Fruit fly (Drosophila melanogaster) whole organism, embryonic: ENCODE results near the gene 5-HT7.
A peak's percentile ranks its signal among the peaks of the same experiment; 100 is the strongest.

ENCODE experiments used
- B-H1 ChIP-seq: fragments of 200-800 bp; sonication (Bioruptor generic); IDR thresholded peaks from 3 replicates; pipeline ENCODE4 v1.3.6; 2022; ENCODE audit warnings: missing biosample characterization, missing genetic modification characterization
- CG10959 ChIP-seq: fragments of 200-800 bp; sonication (Bioruptor generic); IDR thresholded peaks from 2 replicates; pipeline ENCODE4 v1.3.6; 2022; ENCODE audit warnings: missing biosample characterization, missing genetic modification characterization
- CG11695 ChIP-seq: fragments of 200-800 bp; sonication (Bioruptor generic); IDR thresholded peaks from 3 replicates; pipeline ENCODE4 v1.3.6; 2022; ENCODE audit warnings: missing biosample characterization, missing genetic modification characterization
- CG12769 ChIP-seq: fragments of 200-800 bp; sonication (Bioruptor generic); optimal IDR thresholded peaks from 2 replicates; lab custom pipeline; 2019; ENCODE audit warnings: missing biosample characterization, mild to moderate bottlenecking, missing genetic modification characterization, moderate library complexity
- CG13296 ChIP-seq: fragments of 200-800 bp; sonication (Bioruptor generic); optimal IDR thresholded peaks from 3 replicates; lab custom pipeline; 2018; ENCODE audit warnings: missing biosample characterization, mild to moderate bottlenecking, missing genetic modification characterization
- CG17568 ChIP-seq: fragments of 200-800 bp; sonication (Bioruptor generic); optimal IDR thresholded peaks from 2 replicates; lab custom pipeline; 2018; ENCODE audit warnings: missing biosample characterization, mild to moderate bottlenecking, missing genetic modification characterization, moderate library complexity
- CG2120 ChIP-seq: fragments of 200-800 bp; sonication (Bioruptor generic); optimal IDR thresholded peaks from 3 replicates; lab custom pipeline; 2016; ENCODE audit warnings: missing biosample characterization, missing genetic modification characterization
- CG30431 ChIP-seq: fragments of 200-800 bp; sonication (Bioruptor generic); optimal IDR thresholded peaks from 2 replicates; lab custom pipeline; 2017; ENCODE audit warnings: missing biosample characterization, missing genetic modification characterization
- CG31441 ChIP-seq: fragments of 200-800 bp; sonication (Bioruptor generic); IDR thresholded peaks from 2 replicates; pipeline ENCODE4 v1.3.6; 2022; ENCODE audit warnings: missing biosample characterization, missing genetic modification characterization
- CG3847 ChIP-seq: fragments of 200-800 bp; sonication (Bioruptor generic); IDR thresholded peaks from 2 replicates; pipeline ENCODE4 v1.3.6; 2022; ENCODE audit warnings: missing biosample characterization, missing genetic modification characterization
- CG6813 ChIP-seq: fragments of 200-800 bp; sonication (Bioruptor generic); optimal IDR thresholded peaks from 2 replicates; lab custom pipeline; 2017; ENCODE audit warnings: missing biosample characterization, missing genetic modification characterization, mild to moderate bottlenecking, moderate library complexity, missing genetic modification reagents
- CG9876 ChIP-seq: fragments of 200-800 bp; sonication (Bioruptor generic); optimal IDR thresholded peaks from 2 replicates; lab custom pipeline; 2016; ENCODE audit warnings: missing biosample characterization, missing genetic modification characterization
- CoRest ChIP-seq: fragments of 200-800 bp; sonication (Bioruptor generic); optimal IDR thresholded peaks from 3 replicates; lab custom pipeline; 2018; ENCODE audit warnings: missing biosample characterization, mild to moderate bottlenecking, missing genetic modification characterization, moderate library complexity
- Deaf1 ChIP-seq: fragments of 200-800 bp; optimal IDR thresholded peaks from 3 replicates; lab custom pipeline; 2019; ENCODE audit warnings: missing biosample characterization, mild to moderate bottlenecking, missing genetic modification characterization, moderate library complexity
- Dip2 ChIP-seq: fragments of 200-800 bp; sonication (Bioruptor generic); IDR thresholded peaks from 2 replicates; pipeline ENCODE4 v1.3.6; 2022; ENCODE audit warnings: missing biosample characterization, missing genetic modification characterization
- E2f1 ChIP-seq: fragments of 200-800 bp; sonication (Bioruptor generic); IDR thresholded peaks from 2 replicates; pipeline ENCODE4 v1.3.6; 2022; ENCODE audit warnings: missing biosample characterization, missing genetic modification characterization
- Eip74EF ChIP-seq, 2 experiments: fragments of 200-800 bp in 1 of 2; fragments of >200 bp in 1 of 2; sonication (Bioruptor generic) in 1 of 2; optimal IDR thresholded peaks; 2 replicates each; lab custom pipeline; 2017 to 2019; ENCODE audit warnings: missing biosample characterization in 2 of 2, missing genetic modification characterization in 2 of 2, mild to moderate bottlenecking in 1 of 2, moderate library complexity in 1 of 2
- HHEX ChIP-seq: fragments of 200-800 bp; sonication (Bioruptor generic); optimal IDR thresholded peaks from 3 replicates; lab custom pipeline; 2017; ENCODE audit warnings: missing biosample characterization, mild to moderate bottlenecking, missing genetic modification characterization, missing genetic modification reagents
- Jarid2 ChIP-seq: fragments of 200-800 bp; sonication (Bioruptor generic); optimal IDR thresholded peaks from 3 replicates; lab custom pipeline; 2017; ENCODE audit warnings: mild to moderate bottlenecking, missing biosample characterization, missing genetic modification reagents, missing genetic modification characterization
- Kr ChIP-seq: fragments of 200-800 bp; sonication (Bioruptor generic); optimal IDR thresholded peaks from 2 replicates; lab custom pipeline; 2017; ENCODE audit warnings: missing biosample characterization, mild to moderate bottlenecking, missing genetic modification characterization
- Nf-YB ChIP-seq: fragments of 200-800 bp; sonication (Bioruptor generic); optimal IDR thresholded peaks from 3 replicates; lab custom pipeline; 2019; ENCODE audit warnings: missing biosample characterization, mild to moderate bottlenecking, missing genetic modification characterization, moderate library complexity
- Stat92E ChIP-seq, 3 experiments: fragments of >200 bp in 2 of 3; fragments of 200-800 bp in 1 of 3; sonication (Bioruptor generic) in 1 of 3; optimal IDR thresholded peaks; 2 replicates each; lab custom pipeline; 2017 to 2019; ENCODE audit warnings: missing biosample characterization in 3 of 3, missing genetic modification characterization in 3 of 3, mild to moderate bottlenecking in 1 of 3, moderate library complexity in 1 of 3
- amos ChIP-seq: fragments of 200-800 bp; sonication (Bioruptor generic); IDR thresholded peaks from 2 replicates; pipeline ENCODE4 v1.3.6; 2022; ENCODE audit warnings: missing biosample characterization, missing genetic modification characterization; ENCODE audit not compliant: partially characterized antibody
- ash1 ChIP-seq: fragments of 200-800 bp; sonication (Bioruptor generic); optimal IDR thresholded peaks from 2 replicates; lab custom pipeline; 2018; ENCODE audit warnings: missing biosample characterization, mild to moderate bottlenecking, missing genetic modification characterization
- br ChIP-seq: fragments of >200 bp; optimal IDR thresholded peaks from 2 replicates; lab custom pipeline; 2017
- bsh ChIP-seq, 2 experiments: fragments of 200-800 bp; sonication (Bioruptor generic); optimal IDR thresholded peaks; 2 replicates each; lab custom pipeline; 2017 to 2018; ENCODE audit warnings: mild to moderate bottlenecking in 2 of 2, missing biosample characterization in 2 of 2, missing genetic modification characterization in 2 of 2, moderate library complexity in 1 of 2
- chinmo ChIP-seq: fragments of 200-800 bp; sonication (Bioruptor generic); IDR thresholded peaks from 4 replicates; pipeline ENCODE4 v1.3.6; 2022; ENCODE audit warnings: missing biosample characterization, missing genetic modification characterization; ENCODE audit not compliant: partially characterized antibody
- crol ChIP-seq: fragments of 200-800 bp; sonication (Bioruptor generic); IDR thresholded peaks from 2 replicates; pipeline ENCODE4 v1.3.6; 2022; ENCODE audit warnings: missing biosample characterization, missing genetic modification characterization
- da ChIP-seq: fragments of 200-800 bp; sonication (Bioruptor generic); optimal IDR thresholded peaks from 2 replicates; lab custom pipeline; 2016; ENCODE audit warnings: missing biosample characterization, missing genetic modification characterization
- fd3F ChIP-seq: fragments of 200-800 bp; sonication (Bioruptor generic); optimal IDR thresholded peaks from 2 replicates; lab custom pipeline; 2018; ENCODE audit warnings: missing biosample characterization, mild to moderate bottlenecking, missing genetic modification characterization, moderate library complexity
- ftz-f1 ChIP-seq: fragments of 200-800 bp; sonication (Bioruptor generic); optimal IDR thresholded peaks from 2 replicates; lab custom pipeline; 2016; ENCODE audit warnings: missing biosample characterization, missing genetic modification characterization
- fu2 ChIP-seq: fragments of 200-800 bp; sonication (Bioruptor generic); optimal IDR thresholded peaks from 2 replicates; lab custom pipeline; 2016; ENCODE audit warnings: missing biosample characterization, missing genetic modification characterization
- grau ChIP-seq: fragments of 200-800 bp; optimal IDR thresholded peaks from 3 replicates; lab custom pipeline; 2019; ENCODE audit warnings: missing biosample characterization, mild to moderate bottlenecking, missing genetic modification characterization, moderate library complexity
- gsb-n ChIP-seq: fragments of 200-800 bp; sonication (Bioruptor generic); optimal IDR thresholded peaks from 3 replicates; lab custom pipeline; 2018; ENCODE audit warnings: missing biosample characterization, mild to moderate bottlenecking, missing genetic modification characterization
- hkb ChIP-seq, 2 experiments: fragments of 200-800 bp in 1 of 2; fragments of >200 bp in 1 of 2; sonication (Bioruptor generic) in 1 of 2; IDR thresholded peaks in 1 of 2; optimal IDR thresholded peaks in 1 of 2; 2 replicates each; pipeline versions ENCODE4 v1.3.6 to Lab custom; 2017 to 2022; ENCODE audit warnings: missing biosample characterization in 1 of 2, missing genetic modification characterization in 1 of 2
- ken ChIP-seq: fragments of 200-800 bp; sonication (Bioruptor generic); IDR thresholded peaks from 3 replicates; pipeline ENCODE4 v1.3.6; 2022; ENCODE audit warnings: missing biosample characterization, missing genetic modification characterization
- lab ChIP-seq: fragments of 200-800 bp; sonication (Bioruptor generic); optimal IDR thresholded peaks from 3 replicates; lab custom pipeline; 2017; ENCODE audit warnings: missing biosample characterization, missing genetic modification characterization, mild to moderate bottlenecking, moderate library complexity, missing genetic modification reagents
- phol ChIP-seq: fragments of 200-800 bp; sonication (Bioruptor generic); optimal IDR thresholded peaks from 3 replicates; lab custom pipeline; 2018; ENCODE audit warnings: missing biosample characterization, mild to moderate bottlenecking, missing genetic modification characterization, moderate library complexity
- pita ChIP-seq: fragments of 200-800 bp; sonication (Bioruptor generic); optimal IDR thresholded peaks from 2 replicates; lab custom pipeline; 2017; ENCODE audit warnings: missing biosample characterization, mild to moderate bottlenecking, missing genetic modification characterization
- row ChIP-seq: fragments of 200-800 bp; sonication (Bioruptor generic); IDR thresholded peaks from 3 replicates; pipeline ENCODE4 v1.3.6; 2022; ENCODE audit warnings: missing biosample characterization, missing genetic modification characterization
- sens-2 ChIP-seq: fragments of 200-800 bp; sonication (Bioruptor generic); IDR thresholded peaks from 2 replicates; pipeline ENCODE4 v1.3.6; 2022; ENCODE audit warnings: missing biosample characterization, missing genetic modification characterization
- sna ChIP-seq: fragments of 200-800 bp; sonication (Bioruptor generic); IDR thresholded peaks from 2 replicates; pipeline ENCODE4 v1.3.6; 2022; ENCODE audit warnings: missing biosample characterization, missing genetic modification characterization; ENCODE audit not compliant: partially characterized antibody
- twi ChIP-seq: fragments of 200-800 bp; optimal IDR thresholded peaks from 2 replicates; lab custom pipeline; 2019; ENCODE audit warnings: missing biosample characterization, mild to moderate bottlenecking, missing genetic modification characterization, moderate library complexity

Gene 5-HT7

DNA sequence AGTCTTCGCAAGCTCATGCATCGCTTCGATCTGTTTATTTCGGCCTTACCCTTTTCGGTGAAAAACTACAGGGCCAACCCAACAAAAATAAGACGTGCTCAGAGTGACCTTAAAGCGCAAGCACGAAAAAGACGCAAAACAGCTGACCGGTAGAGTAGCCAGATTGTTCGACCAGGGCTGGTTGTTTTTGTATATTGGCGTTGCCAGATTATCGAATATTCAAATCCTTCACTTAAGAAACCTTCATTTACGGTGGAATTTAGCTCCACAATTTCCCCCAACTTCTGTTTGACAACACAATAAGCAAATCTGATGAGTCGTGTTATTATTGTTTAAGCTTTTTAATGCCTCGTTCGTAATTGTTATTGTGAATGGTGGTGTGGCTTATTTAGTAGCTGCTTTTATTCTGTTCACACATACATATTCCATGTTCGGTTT lies 37.1 kb upstream of the 5-HT7 start, which contains the start of gene Chchd3 (continued):
- no peak for TF ChIP-seq da (GFP tag; lab: Kevin White, UChicago)
- no peak for TF ChIP-seq gsb-n
- TF ChIP-seq CG17568 (GFP tag; lab: Kevin White, UChicago), result no peak
- TF ChIP-seq br (lab: Kevin White, UChicago), result no peak
- no peak for TF ChIP-seq Jarid2
- peak; percentile 41 for TF ChIP-seq CoRest (tag; lab: Kevin White, UChicago)
- TF ChIP-seq sna (GFP tag; lab: Robert Waterston, UW), result no peak
- no peak for TF ChIP-seq hkb (optimal IDR thresholded peaks at IDR 0.05; lab: Kevin White, UChicago)
- no peak for TF ChIP-seq hkb (GFP tag; IDR thresholded peaks at IDR 0.05; lab: Robert Waterston, UW)
- TF ChIP-seq fd3F (GFP tag; lab: Kevin White, UChicago), result no peak
- no peak for TF ChIP-seq Eip74EF (GFP tag; optimal IDR thresholded peaks at IDR 0.05; lab: Kevin White, UChicago)
- no peak for TF ChIP-seq E2f1 (GFP tag; lab: Robert Waterston, UW)
- 0 out of 4 replicates have a peak, but pooled peaks have one; percentile 9 for TF ChIP-seq chinmo (GFP tag; lab: Robert Waterston, UW)
- TF ChIP-seq Dip2 (GFP tag; lab: Robert Waterston, UW), result no peak
- TF ChIP-seq pita (GFP tag; lab: Kevin White, UChicago), result no peak
- peak; percentile 24; the same call in 1 of the 2 replicates for TF ChIP-seq amos
- TF ChIP-seq CG30431, result no peak
- no peak for TF ChIP-seq CG10959 (GFP tag; lab: Robert Waterston, UW)
- TF ChIP-seq CG31441, result no peak
- no peak for TF ChIP-seq HHEX
- no peak for TF ChIP-seq twi (tag; lab: Kevin White, UChicago)
- no peak for TF ChIP-seq CG11695 (GFP tag; lab: Robert Waterston, UW)
- no peak for TF ChIP-seq fu2 (GFP tag; lab: Kevin White, UChicago)
- peak in 1 of 3 experiments; percentile 68 for TF ChIP-seq Stat92E (GFP tag; optimal IDR thresholded peaks at IDR 0.05; lab: Kevin White, UChicago)
- no peak for TF ChIP-seq CG6813
- no peak for TF ChIP-seq Kr (GFP tag; lab: Kevin White, UChicago)
- TF ChIP-seq phol (tag; lab: Kevin White, UChicago), result peak; percentile 58
- TF ChIP-seq sens-2 (GFP tag; lab: Robert Waterston, UW), result no peak

- no peak for TF ChIP-seq row
- TF ChIP-seq Deaf1 (tag; lab: Kevin White, UChicago), result peak; percentile 85
Observed at dm6 chr3R:31048629-31049028, 32.0 kb upstream of the 5-HT7 start, which contains the start of gene Alp4. Gene Alp4, plus strand, starts transcription at chr3R:31048929.

dm6 chr3R:31045005-31045404 lies 28.3 kb upstream of the 5-HT7 start, which contains the start of gene CG33920:
Gene CG33920, minus strand, starts transcription at chr3R:31045105.
- no peak for TF ChIP-seq B-H1 (GFP tag; lab: Robert Waterston, UW)

dm6 chr3R:31038473-31039424 lies 22.1 kb upstream of the 5-HT7 start, which contains the start of gene CanA1:
Gene CanA1, plus strand, starts transcription at chr3R:31039374.
- TF ChIP-seq ftz-f1 (GFP tag; lab: Kevin White, UChicago) (peak; percentile 95), ash1 (GFP tag; lab: Kevin White, UChicago) (no peak), crol (GFP tag; lab: Robert Waterston, UW) (0 out of 2 replicates have a peak, but pooled peaks have one; percentile 15), bsh (GFP tag; optimal IDR thresholded peaks at IDR 0.05; lab: Kevin White, UChicago) (no peak), grau (tag; lab: Kevin White, UChicago) (peak; percentile 23), CG12769 (tag; lab: Kevin White, UChicago) (peak; percentile 87), CG31441 (no peak), CG3847 (GFP tag; lab: Robert Waterston, UW) (peak; percentile 39; the same call in 1 of the 2 replicates), CG13296 (GFP tag; lab: Kevin White, UChicago) (peak; percentile 27), CG2120 (GFP tag; lab: Kevin White, UChicago) (peak; percentile 11), CG11695 (GFP tag; lab: Robert Waterston, UW) (peak; percentile 57; the same call in 2 of the 3 replicates), lab (peak; percentile 14), ken (GFP tag; lab: Robert Waterston, UW) (no peak), CG9876 (GFP tag; lab: Kevin White, UChicago) (no peak), CoRest (tag; lab: Kevin White, UChicago) (peak; percentile 16), Nf-YB (no peak)
